Worm (Caenorhabditis elegans) whole organism, L2 larva: ENCODE results near the gene pdfr-1.

ENCODE experiments used
- aly-2 ChIP-seq: fragments of 150-350 bp; optimal IDR thresholded peaks from 2 replicates; lab custom pipeline; 2014; ENCODE audit warnings: missing biosample characterization, missing genetic modification characterization
- elt-3 ChIP-seq: sonication (generic microtip); optimal IDR thresholded peaks from 2 replicates; lab custom pipeline; 2017; ENCODE audit warnings: missing biosample characterization, missing genetic modification characterization
- fos-1 ChIP-seq: fragments of 150-350 bp; optimal IDR thresholded peaks from 2 replicates; lab custom pipeline; 2014; ENCODE audit warnings: missing biosample characterization, missing genetic modification characterization
- lin-13 ChIP-seq: fragments of 150-350 bp; optimal IDR thresholded peaks from 2 replicates; lab custom pipeline; 2014; ENCODE audit warnings: missing biosample characterization, missing genetic modification reagents, missing genetic modification characterization
- unc-62 ChIP-seq: fragments of 150-350 bp; optimal IDR thresholded peaks from 2 replicates; lab custom pipeline; 2014; ENCODE audit warnings: missing biosample characterization, missing genetic modification reagents, missing genetic modification characterization

DNA sequence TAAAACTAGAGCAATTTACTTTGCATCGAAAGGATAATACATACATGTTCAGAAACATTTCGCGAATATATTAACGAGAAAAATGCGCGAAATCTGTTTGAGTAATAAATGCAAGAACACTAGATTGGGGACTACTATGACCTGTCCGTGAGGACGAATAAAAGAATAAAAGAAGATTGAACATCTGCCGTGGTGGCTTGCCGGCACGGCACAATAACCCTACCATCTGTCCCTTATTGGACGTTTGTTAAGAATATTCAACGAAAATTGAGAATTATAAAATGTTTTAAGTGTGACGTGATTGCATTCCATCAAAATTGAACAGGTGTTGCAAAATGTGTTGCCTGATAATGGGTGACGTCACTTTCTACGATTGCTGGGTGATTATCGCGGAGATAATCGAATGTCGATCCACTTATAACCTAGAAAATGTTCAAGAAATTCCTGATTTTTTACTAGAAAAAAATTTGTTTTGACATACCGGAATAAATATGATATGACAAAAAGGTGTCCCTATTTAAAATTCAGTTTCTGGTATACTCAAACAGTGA, 46.4 kb downstream of the pdfr-1 start:
- TF ChIP-seq unc-62 (GFP tag; lab: Kevin White, UChicago) (no peak), elt-3 (tag; lab: Kevin White, UChicago) (no peak), lin-13 (no peak), aly-2 (tag; lab: Kevin White, UChicago) (no peak), fos-1 (tag; lab: Kevin White, UChicago) (peak; percentile 3)
